Worm (Caenorhabditis elegans) whole organism, midembryonic: ENCODE results near the gene lipl-3.

ENCODE experiments used
- T22C8.4 ChIP-seq: fragments of 200-800 bp; sonication (Bioruptor generic); IDR thresholded peaks from 2 replicates; pipeline ENCODE4 v1.3.6; 2022; ENCODE audit warnings: missing genetic modification characterization, missing compliant biosample characterization
- cog-1 ChIP-seq: sonication (generic microtip); optimal IDR thresholded peaks from 2 replicates; lab custom pipeline; 2016; ENCODE audit warnings: missing genetic modification characterization, missing compliant biosample characterization
- flt-1 ChIP-seq: fragments of 200-800 bp; sonication (Bioruptor generic); IDR thresholded peaks from 2 replicates; pipeline ENCODE4 v1.3.6; 2022; ENCODE audit warnings: missing genetic modification characterization, missing compliant biosample characterization
- klf-2 ChIP-seq: fragments of 200-800 bp; sonication (Bioruptor generic); conservative IDR thresholded peaks from 2 replicates; pipeline ENCODE4 v1.3.6; 2022; ENCODE audit warnings: missing genetic modification reagents, missing genetic modification characterization, missing compliant biosample characterization
- med-1 ChIP-seq: sonication (generic microtip); optimal IDR thresholded peaks from 2 replicates; lab custom pipeline; 2017; ENCODE audit warnings: missing genetic modification characterization, mild to moderate bottlenecking, missing compliant biosample characterization, antibody characterized with exemption, missing genetic modification reagents; ENCODE audit not compliant: insufficient read depth
- ref-1 ChIP-seq: fragments of 200-800 bp; sonication (Bioruptor generic); conservative IDR thresholded peaks from 2 replicates; pipeline ENCODE4 v1.3.6; 2022; ENCODE audit warnings: missing genetic modification reagents, missing genetic modification characterization, missing compliant biosample characterization
- tab-1 ChIP-seq: fragments of 200-800 bp; sonication (Bioruptor generic); IDR thresholded peaks from 2 replicates; pipeline ENCODE4 v1.3.6; 2022; ENCODE audit warnings: missing genetic modification characterization, missing compliant biosample characterization
- ztf-23 ChIP-seq: fragments of 200-800 bp; sonication (Bioruptor generic); IDR thresholded peaks from 2 replicates; pipeline ENCODE4 v1.3.6; 2022; ENCODE audit warnings: missing genetic modification reagents, missing genetic modification characterization, missing compliant biosample characterization
- ztf-29 ChIP-seq: fragments of 200-800 bp; sonication (Bioruptor generic); IDR thresholded peaks from 2 replicates; pipeline ENCODE4 v1.3.6; 2022; ENCODE audit warnings: missing genetic modification reagents, missing genetic modification characterization, missing compliant biosample characterization

Gene lipl-3

DNA sequence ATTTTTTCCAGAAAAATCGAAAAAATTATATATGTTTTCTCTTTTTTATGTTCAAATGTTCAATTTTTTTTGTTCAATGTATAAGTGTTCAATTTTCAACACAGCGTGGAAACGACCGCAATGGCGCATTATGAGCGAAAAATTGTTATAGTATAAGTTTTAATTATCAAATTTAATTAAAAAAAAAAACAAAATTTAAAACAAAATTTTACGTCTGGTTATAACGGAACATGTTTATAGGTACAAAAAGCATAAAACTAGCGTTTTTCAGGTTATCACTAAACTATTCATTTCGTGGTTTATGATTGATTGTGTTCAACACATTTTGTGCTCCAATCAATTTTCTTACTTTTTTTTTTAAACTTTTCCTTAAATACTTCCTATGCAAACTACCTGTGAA lies 34.7 kb downstream of the lipl-3 start, which contains the start of gene nhr-106:
Gene nhr-106 (plus strand): TSS at position 301 of the 400 bp plus-strand sequence.
- no peak for TF ChIP-seq ref-1
- no peak for TF ChIP-seq klf-2

DNA sequence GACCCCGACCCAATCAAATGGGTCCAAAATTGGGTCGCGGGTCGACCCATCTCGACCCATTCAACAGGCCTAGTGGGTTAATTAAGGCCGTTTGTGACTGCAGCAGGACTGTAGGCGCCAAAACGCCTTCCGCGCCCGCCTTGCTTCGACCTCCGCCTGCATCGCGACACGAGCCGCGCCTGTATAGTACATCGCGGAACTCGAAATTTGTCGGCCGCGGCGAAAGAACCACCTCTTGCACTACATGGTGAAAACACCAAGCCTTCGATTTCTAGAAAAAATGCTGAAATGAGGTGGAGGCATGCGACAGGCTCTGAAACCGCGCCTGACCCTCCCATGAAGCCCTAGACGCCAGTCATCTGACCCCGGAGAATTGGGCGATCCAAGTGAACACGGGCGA lies 36.0 kb downstream of the lipl-3 start:
- TF ChIP-seq flt-1 (GFP tag; lab: Robert Waterston, UW) (no peak), ztf-29 (GFP tag; lab: Robert Waterston, UW) (no peak), klf-2 (no peak), med-1 (GFP tag; lab: Kevin White, UChicago) (no peak), tab-1 (GFP tag; lab: Robert Waterston, UW) (no peak)

DNA sequence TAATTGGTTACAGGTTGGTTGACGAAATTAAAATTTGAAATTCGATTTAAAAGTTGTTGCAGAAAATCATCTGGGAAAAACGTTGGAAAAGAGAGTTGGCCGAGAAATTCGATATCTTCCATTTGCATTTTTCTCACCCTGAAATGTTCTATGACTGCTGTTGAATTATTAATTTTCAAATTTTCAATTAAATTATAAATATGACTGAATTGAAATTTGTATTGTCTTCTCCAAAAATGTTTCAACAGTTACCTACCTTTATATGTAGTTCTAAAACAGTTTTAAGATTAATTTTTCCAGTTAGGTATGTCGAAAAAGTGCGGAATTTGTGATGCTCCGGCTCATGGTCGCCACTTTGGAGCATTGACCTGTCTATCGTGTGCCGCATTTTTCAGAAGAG lies 37.3 kb downstream of the lipl-3 start, which contains the start of gene nhr-211:
Gene nhr-211 (plus strand): TSS at position 301 of the 400 bp plus-strand sequence.
- TF ChIP-seq T22C8.4 (GFP tag; lab: Robert Waterston, UW) (no peak), tab-1 (GFP tag; lab: Robert Waterston, UW) (no peak)

DNA sequence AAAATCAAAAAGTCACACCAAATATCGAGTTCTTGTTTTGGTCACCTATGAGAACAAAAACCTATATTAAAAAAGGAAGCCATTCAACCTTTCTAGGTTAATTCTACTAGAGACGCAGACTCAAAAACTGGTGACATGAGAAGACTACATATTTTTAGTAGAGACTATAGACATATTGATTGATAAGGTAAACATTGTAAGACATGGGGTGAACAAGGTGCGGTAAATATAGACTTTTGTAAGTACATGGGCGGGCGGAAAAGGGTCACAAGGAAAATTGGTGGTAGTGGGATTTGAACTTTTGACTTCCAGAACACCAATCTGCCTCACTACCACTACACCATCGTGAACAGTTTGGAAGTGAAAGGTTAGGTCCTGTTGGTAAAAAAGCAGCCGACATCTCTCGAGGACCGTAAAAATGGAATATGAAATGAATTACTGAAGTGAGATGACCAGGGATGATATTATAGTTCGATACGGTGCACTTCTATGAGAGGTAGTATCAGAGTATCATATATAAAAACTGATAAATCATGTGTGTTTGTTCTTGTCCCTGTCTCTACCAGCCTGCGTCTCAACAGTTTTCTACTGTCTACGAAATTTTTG lies 39.6 kb downstream of the lipl-3 start, which contains the start of gene nhr-212:
Gene nhr-212 (plus strand): TSS at position 573 of the 606 bp plus-strand sequence.
- TF ChIP-seq cog-1 (tag; lab: Kevin White, UChicago) (no peak), flt-1 (GFP tag; lab: Robert Waterston, UW) (no peak)

DNA sequence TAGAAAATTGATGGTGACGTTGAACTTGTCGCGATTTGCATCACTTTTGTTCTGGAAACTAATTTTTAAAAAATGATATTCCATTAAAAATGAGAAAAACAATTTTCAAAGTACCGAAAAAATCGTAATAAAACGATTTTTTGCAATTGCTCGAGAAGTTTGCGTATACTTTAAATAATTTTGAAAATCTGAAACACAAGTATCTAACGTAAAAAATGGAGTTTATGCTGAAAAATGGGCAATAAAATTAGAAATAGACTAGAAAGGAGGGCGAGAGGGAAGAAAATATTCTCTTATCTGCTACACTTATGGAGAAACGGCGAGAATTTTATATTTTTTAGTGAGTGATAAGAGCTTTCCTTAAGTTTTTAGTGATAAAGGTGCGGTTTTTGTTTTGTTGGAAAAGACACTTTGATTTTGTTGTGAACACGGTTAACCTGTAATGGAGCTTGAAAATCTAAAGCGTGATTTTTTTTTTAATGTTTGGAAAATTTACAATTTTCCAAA lies 40.7 kb downstream of the lipl-3 start, which contains the start of gene nhr-130:
Gene nhr-130 (minus strand): TSS at position 51 of the 507 bp plus-strand sequence.
- TF ChIP-seq klf-2 (no peak), tab-1 (GFP tag; lab: Robert Waterston, UW) (no peak), ref-1 (no peak), flt-1 (GFP tag; lab: Robert Waterston, UW) (no peak), med-1 (GFP tag; lab: Kevin White, UChicago) (no peak), T22C8.4 (GFP tag; lab: Robert Waterston, UW) (no peak), ztf-23 (GFP tag; lab: Robert Waterston, UW) (no peak), ztf-29 (GFP tag; lab: Robert Waterston, UW) (no peak), cog-1 (tag; lab: Kevin White, UChicago) (no peak)

DNA sequence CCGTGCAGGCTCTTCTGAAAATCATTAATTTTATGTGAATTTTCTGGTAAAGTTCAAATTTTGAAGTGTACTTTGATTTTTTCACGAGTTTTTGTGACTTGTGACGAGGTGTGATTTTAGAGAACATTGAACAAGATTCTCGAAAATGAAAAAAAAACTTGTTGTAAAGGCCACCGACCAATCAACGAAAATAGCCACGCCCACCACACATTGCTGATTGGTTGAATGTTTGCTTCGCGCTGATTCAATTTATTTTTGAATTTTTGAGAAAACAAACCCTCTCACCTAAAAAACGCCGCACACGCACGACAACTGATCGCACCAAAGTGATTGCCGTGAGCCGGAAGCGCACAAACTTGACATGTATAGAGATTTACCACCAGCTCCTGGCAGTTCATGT lies 41.2 kb downstream of the lipl-3 start:
- no peak for TF ChIP-seq tab-1 (GFP tag; lab: Robert Waterston, UW)
- no peak for TF ChIP-seq flt-1 (GFP tag; lab: Robert Waterston, UW)
- no peak for TF ChIP-seq ztf-29 (GFP tag; lab: Robert Waterston, UW)
- no peak for TF ChIP-seq ztf-23 (GFP tag; lab: Robert Waterston, UW)
- TF ChIP-seq cog-1 (tag; lab: Kevin White, UChicago) = no peak
- TF ChIP-seq T22C8.4 (GFP tag; lab: Robert Waterston, UW) = no peak
- TF ChIP-seq ref-1 = no peak
- no peak for TF ChIP-seq med-1 (GFP tag; lab: Kevin White, UChicago)
- no peak for TF ChIP-seq klf-2

DNA sequence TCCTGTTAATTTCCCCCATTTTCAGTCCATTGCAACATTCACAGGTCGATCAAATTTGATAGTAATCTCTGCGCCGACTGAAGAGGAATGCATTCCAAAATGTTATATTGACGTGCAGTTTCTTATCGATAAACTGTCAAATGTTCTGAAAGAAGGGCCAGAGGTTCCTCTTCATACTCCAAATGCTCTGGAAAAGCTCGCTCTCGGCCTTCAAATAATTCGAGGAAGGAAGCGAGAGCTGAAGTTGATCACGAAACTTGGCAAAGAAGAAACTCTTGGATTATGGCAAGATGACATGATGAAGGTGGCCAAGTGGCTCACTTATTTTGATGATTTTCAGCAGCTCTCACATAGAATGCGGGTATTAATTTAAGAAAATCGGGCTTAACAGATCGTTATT lies 45.0 kb downstream of the lipl-3 start:
- TF ChIP-seq ref-1 (no peak), ztf-29 (GFP tag; lab: Robert Waterston, UW) (no peak), cog-1 (tag; lab: Kevin White, UChicago) (no peak), klf-2 (no peak), med-1 (GFP tag; lab: Kevin White, UChicago) (no peak), tab-1 (GFP tag; lab: Robert Waterston, UW) (no peak), ztf-23 (GFP tag; lab: Robert Waterston, UW) (no peak), T22C8.4 (GFP tag; lab: Robert Waterston, UW) (no peak), flt-1 (GFP tag; lab: Robert Waterston, UW) (no peak)

DNA sequence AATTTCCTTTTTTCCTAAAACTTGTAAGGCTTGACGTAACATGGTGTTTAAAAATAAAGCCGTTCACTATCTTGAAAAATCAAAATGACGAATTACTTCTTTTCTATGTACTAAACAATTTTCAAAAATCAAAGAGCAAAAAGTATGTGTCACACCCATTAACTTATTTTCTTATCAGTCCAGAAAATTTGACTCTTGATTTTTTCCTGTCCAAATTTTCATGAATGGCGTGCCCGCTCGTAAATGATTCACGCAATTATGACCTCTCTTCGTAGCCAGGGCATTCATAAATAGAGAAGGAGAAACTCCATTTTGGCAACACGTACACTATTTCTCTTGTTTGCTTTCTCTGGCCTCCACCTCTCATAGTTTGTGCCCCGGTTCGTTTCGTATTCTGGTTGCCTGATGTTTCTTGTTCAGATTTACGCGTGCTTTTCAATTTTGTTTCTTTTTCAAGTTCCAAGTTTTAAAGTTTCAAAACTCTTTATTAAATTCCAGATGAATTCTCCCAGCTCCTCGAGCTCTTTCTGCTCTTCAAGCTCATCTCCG lies 46.3 kb downstream of the lipl-3 start, which contains the start of gene nhr-55:
Gene nhr-55 (plus strand): TSS at position 499 of the 549 bp plus-strand sequence.
- TF ChIP-seq cog-1 (tag; lab: Kevin White, UChicago) (no peak), ztf-23 (GFP tag; lab: Robert Waterston, UW) (no peak), ztf-29 (GFP tag; lab: Robert Waterston, UW) (no peak), klf-2 (no peak), tab-1 (GFP tag; lab: Robert Waterston, UW) (no peak), T22C8.4 (GFP tag; lab: Robert Waterston, UW) (no peak), flt-1 (GFP tag; lab: Robert Waterston, UW) (no peak), med-1 (GFP tag; lab: Kevin White, UChicago) (no peak), ref-1 (no peak)

DNA sequence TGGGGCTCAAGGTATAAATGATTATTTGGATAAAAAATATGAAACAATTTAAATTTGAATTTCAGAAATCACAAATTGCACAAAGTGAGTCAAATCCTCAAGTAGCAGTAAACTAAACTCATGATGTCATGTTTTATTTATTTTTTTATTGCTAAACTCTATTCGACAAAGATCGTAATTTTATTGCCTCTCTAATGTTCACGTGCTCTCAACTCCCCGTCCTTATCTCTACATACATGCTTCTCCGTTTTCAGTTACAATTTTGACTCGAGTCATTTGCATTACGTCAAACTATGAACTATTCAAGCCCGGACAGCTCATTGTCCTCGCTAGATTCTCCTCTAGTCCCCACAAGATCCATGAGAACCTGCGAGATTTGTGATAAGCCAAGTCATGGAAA lies 49.5 kb downstream of the lipl-3 start, which contains the start of gene nhr-99:
Gene nhr-99 (plus strand): TSS at position 263 of the 400 bp plus-strand sequence.
- TF ChIP-seq T22C8.4 (GFP tag; lab: Robert Waterston, UW) (no peak), ztf-29 (GFP tag; lab: Robert Waterston, UW) (no peak), klf-2 (no peak), cog-1 (tag; lab: Kevin White, UChicago) (no peak), flt-1 (GFP tag; lab: Robert Waterston, UW) (no peak), ztf-23 (GFP tag; lab: Robert Waterston, UW) (no peak), tab-1 (GFP tag; lab: Robert Waterston, UW) (no peak), ref-1 (no peak), med-1 (GFP tag; lab: Kevin White, UChicago) (no peak)

DNA sequence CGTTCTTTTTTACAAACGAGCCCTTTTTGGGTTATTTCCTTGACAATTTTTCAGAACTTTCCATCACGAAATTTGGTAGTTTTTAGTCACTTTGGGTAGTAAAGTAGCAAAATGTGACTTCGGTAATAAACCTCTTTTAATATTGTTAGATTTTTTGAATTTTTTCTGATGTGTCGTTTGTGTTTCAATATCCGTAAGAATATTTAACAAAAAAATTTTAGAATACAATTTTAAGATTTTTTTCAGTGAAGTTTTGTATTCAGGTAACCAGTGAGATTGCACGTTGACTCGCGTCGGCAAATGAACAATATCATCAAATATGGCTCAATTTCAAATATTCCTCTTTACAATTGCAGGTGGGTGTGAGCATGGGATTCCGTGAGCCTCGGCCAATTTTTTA lies 51.4 kb downstream of the lipl-3 start, which contains the start of gene srt-31:
Gene srt-31 (plus strand): TSS at position 301 of the 400 bp plus-strand sequence.
- TF ChIP-seq flt-1 (GFP tag; lab: Robert Waterston, UW) (no peak), T22C8.4 (GFP tag; lab: Robert Waterston, UW) (no peak), tab-1 (GFP tag; lab: Robert Waterston, UW) (no peak), med-1 (GFP tag; lab: Kevin White, UChicago) (no peak), ztf-23 (GFP tag; lab: Robert Waterston, UW) (no peak), ztf-29 (GFP tag; lab: Robert Waterston, UW) (no peak), ref-1 (no peak), klf-2 (no peak), cog-1 (tag; lab: Kevin White, UChicago) (no peak)
